Fruit fly (Drosophila melanogaster) whole organism, embryonic: Measurements from ENCODE around the gene NELF-B.

Source experiments
- Awh ChIP-seq: fragments of 200-800 bp; sonication (Bioruptor generic); IDR thresholded peaks from 2 replicates; pipeline ENCODE4, ENCODE4 v1.3.6; 2022; ENCODE audit warnings: missing biosample characterization, missing genetic modification characterization
- B-H1 ChIP-seq: fragments of 200-800 bp; sonication (Bioruptor generic); IDR thresholded peaks from 3 replicates; pipeline ENCODE4 v1.3.6; 2022; ENCODE audit warnings: missing biosample characterization, missing genetic modification characterization
- CG10209 ChIP-seq: fragments of 200-800 bp; sonication (Bioruptor generic); optimal IDR thresholded peaks from 3 replicates; lab custom pipeline; 2017; ENCODE audit warnings: missing biosample characterization, mild to moderate bottlenecking, missing genetic modification characterization, missing genetic modification reagents
- CG10543 ChIP-seq: fragments of 200-800 bp; sonication (Bioruptor generic); optimal IDR thresholded peaks from 3 replicates; lab custom pipeline; 2017; ENCODE audit warnings: missing biosample characterization, mild to moderate bottlenecking, missing genetic modification characterization, moderate library complexity
- CG11504 ChIP-seq: fragments of 200-800 bp; sonication (Bioruptor generic); optimal IDR thresholded peaks from 3 replicates; lab custom pipeline; 2019; ENCODE audit warnings: missing biosample characterization, mild to moderate bottlenecking, missing genetic modification characterization, moderate library complexity
- CG11560 ChIP-seq: fragments of 200-800 bp; sonication (Bioruptor generic); IDR thresholded peaks from 3 replicates; pipeline ENCODE4 v1.3.6; 2022; ENCODE audit warnings: missing biosample characterization, missing genetic modification characterization
- CG1233 ChIP-seq: fragments of 200-800 bp; sonication (Bioruptor generic); optimal IDR thresholded peaks from 4 replicates; lab custom pipeline; 2018; ENCODE audit warnings: missing biosample characterization, mild to moderate bottlenecking, missing genetic modification characterization
- CG15696 ChIP-seq: fragments of 200-800 bp; sonication (Bioruptor generic); optimal IDR thresholded peaks from 2 replicates; lab custom pipeline; 2019; ENCODE audit warnings: missing biosample characterization, mild to moderate bottlenecking, missing genetic modification characterization, moderate library complexity
- CG17359 ChIP-seq: fragments of 200-800 bp; sonication (Bioruptor generic); optimal IDR thresholded peaks from 3 replicates; lab custom pipeline; 2018; ENCODE audit warnings: missing biosample characterization, mild to moderate bottlenecking, missing genetic modification characterization, moderate library complexity
- CG18262 ChIP-seq: fragments of 200-800 bp; optimal IDR thresholded peaks from 3 replicates; lab custom pipeline; 2019; ENCODE audit warnings: missing biosample characterization, mild to moderate bottlenecking, missing genetic modification characterization, moderate library complexity
- CG30403 ChIP-seq: fragments of 200-800 bp; sonication (Bioruptor generic); optimal IDR thresholded peaks from 3 replicates; lab custom pipeline; 2016; ENCODE audit warnings: missing biosample characterization, missing genetic modification characterization
- CG3065 ChIP-seq: fragments of 200-800 bp; sonication (Bioruptor generic); optimal IDR thresholded peaks from 2 replicates; lab custom pipeline; 2016; ENCODE audit warnings: missing biosample characterization, missing genetic modification characterization
- CG32532 ChIP-seq: fragments of 200-800 bp; sonication (Bioruptor generic); IDR thresholded peaks from 2 replicates; pipeline ENCODE4 v1.3.6; 2022; ENCODE audit warnings: missing biosample characterization, missing genetic modification characterization
- CG3281 ChIP-seq: fragments of 200-800 bp; sonication (Bioruptor generic); optimal IDR thresholded peaks from 3 replicates; lab custom pipeline; 2017; ENCODE audit warnings: missing biosample characterization, mild to moderate bottlenecking, missing genetic modification characterization
- CG34422 ChIP-seq: fragments of 200-800 bp; sonication (Bioruptor generic); IDR thresholded peaks from 3 replicates; pipeline ENCODE4 v1.3.6; 2022; ENCODE audit warnings: missing biosample characterization, missing genetic modification characterization
- CG3838 ChIP-seq: fragments of 200-800 bp; sonication (Bioruptor generic); optimal IDR thresholded peaks from 3 replicates; lab custom pipeline; 2016; ENCODE audit warnings: missing biosample characterization, missing genetic modification characterization
- CG3847 ChIP-seq: fragments of 200-800 bp; sonication (Bioruptor generic); IDR thresholded peaks from 2 replicates; pipeline ENCODE4 v1.3.6; 2022; ENCODE audit warnings: missing biosample characterization, missing genetic modification characterization
- CG4820 ChIP-seq: fragments of 200-800 bp; sonication (Bioruptor generic); optimal IDR thresholded peaks from 3 replicates; lab custom pipeline; 2016; ENCODE audit warnings: missing biosample characterization, missing genetic modification characterization
- CG8089 ChIP-seq: fragments of 200-800 bp; sonication (Bioruptor generic); optimal IDR thresholded peaks from 3 replicates; lab custom pipeline; 2016; ENCODE audit warnings: missing biosample characterization, missing genetic modification characterization
- CG8765 ChIP-seq: fragments of 200-800 bp; sonication (Bioruptor generic); IDR thresholded peaks from 2 replicates; pipeline ENCODE4 v1.3.6; 2022; ENCODE audit warnings: missing biosample characterization, missing genetic modification characterization
- CG8944 ChIP-seq: fragments of 200-800 bp; sonication (Bioruptor generic); optimal IDR thresholded peaks from 3 replicates; lab custom pipeline; 2016; ENCODE audit warnings: missing biosample characterization, missing genetic modification characterization
- CHES-1-like ChIP-seq: fragments of 200-800 bp; sonication (Bioruptor generic); optimal IDR thresholded peaks from 2 replicates; lab custom pipeline; 2016; ENCODE audit warnings: missing biosample characterization, missing genetic modification characterization
- Chrac-16 ChIP-seq: fragments of 200-800 bp; sonication (Bioruptor generic); optimal IDR thresholded peaks from 3 replicates; lab custom pipeline; 2016; ENCODE audit warnings: missing biosample characterization, missing genetic modification characterization
- Dfd ChIP-seq, 2 experiments: fragments of >200 bp; optimal IDR thresholded peaks; 2 replicates each; lab custom pipeline; 2017; ENCODE audit warnings: missing biosample characterization in 2 of 2, missing genetic modification characterization in 2 of 2
- E2f2 ChIP-seq: fragments of 200-800 bp; sonication (Bioruptor generic); IDR thresholded peaks from 2 replicates; pipeline ENCODE4 v1.3.6; 2022; ENCODE audit warnings: missing biosample characterization, missing genetic modification characterization
- ERR ChIP-seq: fragments of 200-800 bp; sonication (Bioruptor generic); optimal IDR thresholded peaks from 2 replicates; lab custom pipeline; 2016; ENCODE audit warnings: missing biosample characterization, missing genetic modification characterization
- H2.0 ChIP-seq: fragments of 200-800 bp; sonication (Bioruptor generic); IDR thresholded peaks from 2 replicates; pipeline ENCODE4 v1.3.6; 2022; ENCODE audit warnings: missing biosample characterization, missing genetic modification characterization
- HHEX ChIP-seq: fragments of 200-800 bp; sonication (Bioruptor generic); optimal IDR thresholded peaks from 3 replicates; lab custom pipeline; 2017; ENCODE audit warnings: missing biosample characterization, mild to moderate bottlenecking, missing genetic modification characterization, missing genetic modification reagents
- Hr39 ChIP-seq: fragments of >200 bp; optimal IDR thresholded peaks from 2 replicates; lab custom pipeline; 2017
- Med ChIP-seq: fragments of 200-800 bp; sonication (Bioruptor generic); peaks from one replicate; lab custom pipeline; 2016; ENCODE audit warnings: missing biosample characterization, missing genetic modification characterization, mild to moderate bottlenecking, inconsistent platforms, moderate library complexity
- Neu2 ChIP-seq: fragments of 200-800 bp; sonication (Bioruptor generic); optimal IDR thresholded peaks from 3 replicates; lab custom pipeline; 2016; ENCODE audit warnings: missing biosample characterization, missing genetic modification characterization, borderline replicate concordance
- Xrp1 ChIP-seq: fragments of 200-800 bp; sonication (Bioruptor generic); IDR thresholded peaks from 2 replicates; pipeline ENCODE4 v1.3.6; 2022; ENCODE audit warnings: missing biosample characterization, missing genetic modification characterization
- bsh ChIP-seq, 2 experiments: fragments of 200-800 bp; sonication (Bioruptor generic); optimal IDR thresholded peaks; 2 replicates each; lab custom pipeline; 2017 to 2018; ENCODE audit warnings: mild to moderate bottlenecking in 2 of 2, missing biosample characterization in 2 of 2, missing genetic modification characterization in 2 of 2, moderate library complexity in 1 of 2
- chinmo ChIP-seq: fragments of 200-800 bp; sonication (Bioruptor generic); IDR thresholded peaks from 4 replicates; pipeline ENCODE4 v1.3.6; 2022; ENCODE audit warnings: missing biosample characterization, missing genetic modification characterization; ENCODE audit not compliant: partially characterized antibody
- chm ChIP-seq: fragments of 200-800 bp; sonication (Bioruptor generic); IDR thresholded peaks from 2 replicates; pipeline ENCODE4 v1.3.6; 2022; ENCODE audit warnings: missing biosample characterization, missing genetic modification characterization
- dan ChIP-seq: fragments of 200-800 bp; sonication (Bioruptor generic); IDR thresholded peaks from 2 replicates; pipeline ENCODE4 v1.3.6; 2022; ENCODE audit warnings: missing biosample characterization, missing genetic modification characterization
- dati ChIP-seq: fragments of 200-800 bp; sonication (Bioruptor generic); IDR thresholded peaks from 2 replicates; pipeline ENCODE4 v1.3.6; 2022; ENCODE audit warnings: missing biosample characterization, missing genetic modification characterization
- ems ChIP-seq: fragments of 200-800 bp; sonication (Bioruptor generic); optimal IDR thresholded peaks from 3 replicates; lab custom pipeline; 2016; ENCODE audit warnings: missing biosample characterization, missing genetic modification characterization
- esg ChIP-seq: fragments of 200-800 bp; sonication (Bioruptor generic); conservative IDR thresholded peaks from 2 replicates; pipeline ENCODE4 v1.3.6; 2022; ENCODE audit warnings: missing biosample characterization, missing genetic modification characterization
- hb ChIP-seq: fragments of 200-800 bp; sonication (Bioruptor generic); IDR thresholded peaks from 3 replicates; pipeline ENCODE4 v1.3.6; 2022; ENCODE audit warnings: missing biosample characterization, missing genetic modification characterization; ENCODE audit not compliant: partially characterized antibody
- jing ChIP-seq: fragments of 200-800 bp; sonication (Bioruptor generic); optimal IDR thresholded peaks from 2 replicates; lab custom pipeline; 2018; ENCODE audit warnings: missing biosample characterization, mild to moderate bottlenecking, missing genetic modification characterization
- maf-S ChIP-seq: fragments of 200-800 bp; sonication (Bioruptor generic); optimal IDR thresholded peaks from 2 replicates; lab custom pipeline; 2016; ENCODE audit warnings: missing biosample characterization, missing genetic modification characterization
- phol ChIP-seq: fragments of 200-800 bp; sonication (Bioruptor generic); optimal IDR thresholded peaks from 3 replicates; lab custom pipeline; 2018; ENCODE audit warnings: missing biosample characterization, mild to moderate bottlenecking, missing genetic modification characterization, moderate library complexity
- row ChIP-seq: fragments of 200-800 bp; sonication (Bioruptor generic); IDR thresholded peaks from 3 replicates; pipeline ENCODE4 v1.3.6; 2022; ENCODE audit warnings: missing biosample characterization, missing genetic modification characterization
- seq ChIP-seq: fragments of 200-800 bp; sonication (Bioruptor generic); IDR thresholded peaks from 2 replicates; pipeline ENCODE4 v1.3.6; 2022; ENCODE audit warnings: missing biosample characterization, missing genetic modification characterization
- sna ChIP-seq: fragments of 200-800 bp; sonication (Bioruptor generic); IDR thresholded peaks from 2 replicates; pipeline ENCODE4 v1.3.6; 2022; ENCODE audit warnings: missing biosample characterization, missing genetic modification characterization; ENCODE audit not compliant: partially characterized antibody
- tgo ChIP-seq: fragments of 200-800 bp; sonication (Bioruptor generic); IDR thresholded peaks from 3 replicates; pipeline ENCODE4 v1.3.6; 2022; ENCODE audit warnings: missing biosample characterization, missing genetic modification characterization
- tup ChIP-seq: fragments of 200-800 bp; sonication (Bioruptor generic); optimal IDR thresholded peaks from 2 replicates; lab custom pipeline; 2016; ENCODE audit warnings: missing biosample characterization, mild to moderate bottlenecking, missing genetic modification characterization, moderate library complexity
- vvl ChIP-seq: fragments of 200-800 bp; sonication (Bioruptor generic); IDR thresholded peaks from 2 replicates; pipeline ENCODE4 v1.3.6; 2022; ENCODE audit warnings: missing biosample characterization, missing genetic modification characterization

The NELF-B gene

dm6 chrX:7728251-7729164, at the start of gene NELF-B, which contains the start of gene CG12155 (continued):
- peak; percentile 69 for TF ChIP-seq CG18262
- no peak for TF ChIP-seq Hr39 (lab: Kevin White, UChicago)
- 0 out of 2 replicates have a peak, but pooled peaks have one; percentile 21 for TF ChIP-seq sna (GFP tag; lab: Robert Waterston, UW)
- no peak for TF ChIP-seq ems (GFP tag; lab: Kevin White, UChicago)
- TF ChIP-seq CG4820 (GFP tag; lab: Kevin White, UChicago) = peak; percentile 40
- no peak; the same call in 2 of the 3 replicates for TF ChIP-seq B-H1
- no peak for TF ChIP-seq CG3065
- TF ChIP-seq CG32532 = peak; percentile 49; the same call in 1 of the 2 replicates
- peak; percentile 49 for TF ChIP-seq Chrac-16
- no peak for TF ChIP-seq E2f2 (GFP tag; lab: Robert Waterston, UW)
- TF ChIP-seq vvl (GFP tag; lab: Robert Waterston, UW) = peak; percentile 36; the same call in 1 of the 2 replicates
- no peak for TF ChIP-seq CG8089 (GFP tag; lab: Kevin White, UChicago)
- peak; percentile 9; the same call in 1 of the 2 replicates for TF ChIP-seq Xrp1 (GFP tag; lab: Robert Waterston, UW)
- no peak for TF ChIP-seq H2.0 (GFP tag; lab: Robert Waterston, UW)
- peak; percentile 77 for TF ChIP-seq CG30403 (GFP tag; lab: Kevin White, UChicago)
- TF ChIP-seq phol = peak; percentile 65
- TF ChIP-seq CG11504 (tag; lab: Kevin White, UChicago) = no peak
- peak; percentile 34 for TF ChIP-seq CG15696 (tag; lab: Kevin White, UChicago)
- peak; percentile 83 for TF ChIP-seq row (GFP tag; lab: Robert Waterston, UW)
- TF ChIP-seq CG3281 (GFP tag; lab: Kevin White, UChicago) = peak; percentile 52
- no peak for TF ChIP-seq maf-S (GFP tag; lab: Kevin White, UChicago)
- TF ChIP-seq CG8944 = peak; percentile 11
- no peak for TF ChIP-seq CG3838
- TF ChIP-seq HHEX (GFP tag; lab: Kevin White, UChicago) = no peak
- TF ChIP-seq chinmo = no peak
- no peak for TF ChIP-seq Awh (GFP tag; lab: Robert Waterston, UW)
- TF ChIP-seq CG10543 = peak; percentile 63
- TF ChIP-seq hb (GFP tag; lab: Robert Waterston, UW) = peak; percentile 64; the same call in 1 of the 3 replicates
- TF ChIP-seq CG34422 = no peak; the same call in 2 of the 3 replicates
- 0 out of 2 replicates have a peak, but pooled peaks have one; percentile 18 for TF ChIP-seq CG3847 (GFP tag; lab: Robert Waterston, UW)
- peak; percentile 18; the same call in 1 of the 3 replicates for TF ChIP-seq tgo (GFP tag; lab: Robert Waterston, UW)
- TF ChIP-seq tup (GFP tag; lab: Kevin White, UChicago) = no peak
- TF ChIP-seq esg (GFP tag; lab: Robert Waterston, UW) = no peak
- TF ChIP-seq CG11560 (tag; lab: Robert Waterston, UW) = no peak
- no peak for TF ChIP-seq chm (GFP tag; lab: Robert Waterston, UW)
- peak; percentile 62 for TF ChIP-seq Med (GFP tag; lab: Kevin White, UChicago)
- peak; percentile 43 for TF ChIP-seq CG1233 (GFP tag; lab: Kevin White, UChicago)
- TF ChIP-seq jing (GFP tag; lab: Kevin White, UChicago) = no peak
- TF ChIP-seq seq (GFP tag; lab: Robert Waterston, UW) = no peak
- no peak for TF ChIP-seq CG10209 (GFP tag; lab: Kevin White, UChicago)
- peak; percentile 26; the same call in 1 of the 2 replicates for TF ChIP-seq CG8765
- TF ChIP-seq dan = no peak
- no peak for TF ChIP-seq CHES-1-like
- TF ChIP-seq Dfd (GFP tag; optimal IDR thresholded peaks at IDR 0.05; lab: Kevin White, UChicago) = no peak
- TF ChIP-seq Neu2 (GFP tag; lab: Kevin White, UChicago) = no peak
- peak in 1 of 2 experiments; percentile 14 for TF ChIP-seq bsh (GFP tag; optimal IDR thresholded peaks at IDR 0.05; lab: Kevin White, UChicago)
- no peak for TF ChIP-seq ERR (GFP tag; lab: Kevin White, UChicago)
- peak; percentile 29 for TF ChIP-seq CG17359 (tag; lab: Kevin White, UChicago)
- no peak for TF ChIP-seq dati (GFP tag; lab: Robert Waterston, UW)
